Fruit fly (Drosophila melanogaster) whole organism, embryonic: ENCODE results near the gene CG14882.

ENCODE experiments used
- CG6689 ChIP-seq: fragments of 200-800 bp; sonication (Bioruptor generic); IDR thresholded peaks from 2 replicates; pipeline ENCODE4 v1.3.6; 2022; ENCODE audit warnings: missing biosample characterization, missing genetic modification characterization
- Deaf1 ChIP-seq: fragments of 200-800 bp; optimal IDR thresholded peaks from 3 replicates; lab custom pipeline; 2019; ENCODE audit warnings: missing biosample characterization, mild to moderate bottlenecking, missing genetic modification characterization, moderate library complexity
- MBD-R2 ChIP-seq: fragments of 200-800 bp; sonication (Bioruptor generic); IDR thresholded peaks from 2 replicates; pipeline ENCODE4 v1.3.6; 2022; ENCODE audit warnings: missing biosample characterization, missing genetic modification characterization
- Poxn ChIP-seq: fragments of 200-800 bp; sonication (Bioruptor generic); IDR thresholded peaks from 2 replicates; pipeline ENCODE4 v1.3.6; 2022; ENCODE audit warnings: missing biosample characterization, missing genetic modification characterization
- insv ChIP-seq, 2 experiments: fragments of 200-800 bp; sonication (Bioruptor generic); optimal IDR thresholded peaks; 3 replicates each; lab custom pipeline; 2016 to 2018; ENCODE audit warnings: missing biosample characterization in 2 of 2, missing genetic modification characterization in 2 of 2
- ro ChIP-seq: fragments of 200-800 bp; sonication (Bioruptor generic); IDR thresholded peaks from 2 replicates; pipeline ENCODE4 v1.3.6; 2022; ENCODE audit warnings: missing biosample characterization, missing genetic modification characterization
- zen ChIP-seq: fragments of 200-800 bp; sonication (Bioruptor generic); optimal IDR thresholded peaks from 3 replicates; lab custom pipeline; 2018; ENCODE audit warnings: missing biosample characterization, mild to moderate bottlenecking, missing genetic modification characterization, moderate library complexity

- TF ChIP-seq zen (tag; lab: Kevin White, UChicago) (no peak), ro (no peak), MBD-R2 (GFP tag; lab: Robert Waterston, UW) (no peak), Deaf1 (tag; lab: Kevin White, UChicago) (no peak), CG6689 (no peak), insv (GFP tag; optimal IDR thresholded peaks at IDR 0.05; lab: Kevin White, UChicago) (peak in 1 of 2 experiments; percentile 86), Poxn (no peak)
Measured at dm6 chr3R:16403023-16403733, 39.8 kb upstream of the CG14882 start, which contains the start of gene ss.
